Worm (Caenorhabditis elegans) whole organism, L1 larva: ENCODE data around the gene F53F4.18.

Experiments
- aha-1 ChIP-seq: fragments of 150-350 bp; optimal IDR thresholded peaks from 2 replicates; lab custom pipeline; 2014; ENCODE audit warnings: missing biosample characterization, missing genetic modification characterization
- aly-2 ChIP-seq: fragments of 150-350 bp; optimal IDR thresholded peaks from 2 replicates; lab custom pipeline; 2014; ENCODE audit warnings: missing biosample characterization, missing genetic modification characterization
- blmp-1 ChIP-seq: fragments of 150-350 bp; optimal IDR thresholded peaks from 2 replicates; lab custom pipeline; 2014; ENCODE audit warnings: missing biosample characterization, missing genetic modification characterization
- ceh-88 ChIP-seq: fragments of 200-800 bp; sonication (Bioruptor generic); IDR thresholded peaks from 2 replicates; pipeline ENCODE4 v1.3.6; 2022; ENCODE audit warnings: missing genetic modification characterization, missing compliant biosample characterization
- ces-1 ChIP-seq: fragments of 150-350 bp; optimal IDR thresholded peaks from 2 replicates; lab custom pipeline; 2014; ENCODE audit warnings: missing biosample characterization, missing genetic modification reagents, missing genetic modification characterization
- efl-1 ChIP-seq, 4 experiments: fragments of 150-350 bp; optimal IDR thresholded peaks in 3 of 4; peaks in 1 of 4; 1 replicate in 1 of 4; 2 replicates in 3 of 4; lab custom pipeline; 2014; ENCODE audit warnings: missing biosample characterization in 2 of 4, missing genetic modification characterization in 2 of 4, missing genetic modification reagents in 2 of 4
- efl-3 ChIP-seq: fragments of 200-800 bp; sonication (Bioruptor generic); optimal IDR thresholded peaks from 2 replicates; lab custom pipeline; 2018; ENCODE audit warnings: mild to moderate bottlenecking, missing genetic modification characterization, missing compliant biosample characterization
- elt-2 ChIP-seq: sonication (generic microtip); optimal IDR thresholded peaks from 2 replicates; lab custom pipeline; 2016; ENCODE audit warnings: missing genetic modification characterization, mild to moderate bottlenecking, inconsistent platforms, missing compliant biosample characterization, missing genetic modification reagents
- elt-3 ChIP-seq, 6 experiments: fragments of 150-350 bp in 1 of 6; sonication (generic microtip); optimal IDR thresholded peaks; 2 replicates each; lab custom pipeline; 2017 to 2018; ENCODE audit warnings: missing biosample characterization in 6 of 6, missing genetic modification characterization in 6 of 6, inconsistent platforms in 1 of 6
- fkh-8 ChIP-seq: sonication (generic microtip); optimal IDR thresholded peaks from 2 replicates; lab custom pipeline; 2016; ENCODE audit warnings: mild to moderate bottlenecking, missing genetic modification characterization, missing compliant biosample characterization
- hlh-4 ChIP-seq: sonication (generic microtip); optimal IDR thresholded peaks from 2 replicates; lab custom pipeline; 2016; ENCODE audit warnings: mild to moderate bottlenecking, missing genetic modification characterization, missing compliant biosample characterization
- lin-13 ChIP-seq: fragments of 150-350 bp; optimal IDR thresholded peaks from 2 replicates; lab custom pipeline; 2014; ENCODE audit warnings: missing biosample characterization, missing genetic modification reagents, missing genetic modification characterization
- lin-14 ChIP-seq: fragments of 200-800 bp; sonication (Bioruptor generic); optimal IDR thresholded peaks from 2 replicates; lab custom pipeline; 2018; ENCODE audit warnings: mild to moderate bottlenecking, missing genetic modification characterization, moderate library complexity, missing compliant biosample characterization
- lin-15B ChIP-seq: fragments of 150-350 bp; sonication (generic microtip); optimal IDR thresholded peaks from 3 replicates; lab custom pipeline; 2014; ENCODE audit warnings: missing biosample characterization, missing genetic modification characterization
- lin-35 ChIP-seq, 2 experiments: fragments of 150-350 bp; optimal IDR thresholded peaks; 2 replicates each; lab custom pipeline; 2014; ENCODE audit warnings: missing biosample characterization in 2 of 2, missing genetic modification characterization in 2 of 2, missing genetic modification reagents in 2 of 2
- lin-39 ChIP-seq: fragments of 150-350 bp; optimal IDR thresholded peaks from 2 replicates; lab custom pipeline; 2014; ENCODE audit warnings: missing biosample characterization, missing genetic modification reagents, missing genetic modification characterization
- lsy-2 ChIP-seq, 2 experiments: fragments of 150-350 bp; optimal IDR thresholded peaks; 2 replicates each; lab custom pipeline; 2014; ENCODE audit warnings: missing biosample characterization in 2 of 2, missing genetic modification characterization in 2 of 2
- mdl-1 ChIP-seq, 2 experiments: fragments of 150-350 bp; optimal IDR thresholded peaks; 2 replicates each; lab custom pipeline; 2014 to 2017; ENCODE audit warnings: missing biosample characterization in 2 of 2, missing genetic modification characterization in 2 of 2, inconsistent platforms in 1 of 2
- nhr-11 ChIP-seq: fragments of 150-350 bp; optimal IDR thresholded peaks from 2 replicates; lab custom pipeline; 2014; ENCODE audit warnings: missing biosample characterization, missing genetic modification characterization
- nhr-19 ChIP-seq: fragments of 200-800 bp; sonication (Bioruptor generic); conservative IDR thresholded peaks from 2 replicates; pipeline ENCODE4 v1.3.6; 2022; ENCODE audit warnings: missing genetic modification characterization, missing compliant biosample characterization
- nhr-20 ChIP-seq: sonication (generic microtip); optimal IDR thresholded peaks from 2 replicates; lab custom pipeline; 2016; ENCODE audit warnings: mild to moderate bottlenecking, missing genetic modification characterization, missing compliant biosample characterization
- nhr-237 ChIP-seq: fragments of 150-350 bp; optimal IDR thresholded peaks from 2 replicates; lab custom pipeline; 2014; ENCODE audit warnings: missing biosample characterization, missing genetic modification characterization
- nhr-47 ChIP-seq: sonication (generic microtip); optimal IDR thresholded peaks from 2 replicates; lab custom pipeline; 2016; ENCODE audit warnings: mild to moderate bottlenecking, missing genetic modification characterization, moderate library complexity, missing compliant biosample characterization
- nhr-71 ChIP-seq: sonication (generic microtip); optimal IDR thresholded peaks from 2 replicates; lab custom pipeline; 2016; ENCODE audit warnings: mild to moderate bottlenecking, missing genetic modification characterization, moderate library complexity, missing compliant biosample characterization
- nhr-76 ChIP-seq: sonication (generic microtip); optimal IDR thresholded peaks from 2 replicates; lab custom pipeline; 2017; ENCODE audit warnings: missing biosample characterization, missing genetic modification characterization
- nhr-84 ChIP-seq: sonication (generic microtip); optimal IDR thresholded peaks from 2 replicates; lab custom pipeline; 2017; ENCODE audit warnings: missing biosample characterization, missing genetic modification characterization
- nhr-85 ChIP-seq: sonication (generic microtip); peaks from one replicate; lab custom pipeline; 2016; ENCODE audit warnings: missing genetic modification characterization, inconsistent platforms, missing compliant biosample characterization
- nhr-90 ChIP-seq: sonication (generic microtip); optimal IDR thresholded peaks from 2 replicates; lab custom pipeline; 2016; ENCODE audit warnings: mild to moderate bottlenecking, missing genetic modification characterization, missing compliant biosample characterization; ENCODE audit not compliant: poor library complexity
- pax-3 ChIP-seq: fragments of 200-800 bp; sonication (Bioruptor generic); optimal IDR thresholded peaks from 2 replicates; lab custom pipeline; 2018; ENCODE audit warnings: mild to moderate bottlenecking, missing genetic modification characterization, moderate library complexity, missing compliant biosample characterization
- snu-23 ChIP-seq: sonication (generic microtip); optimal IDR thresholded peaks from 2 replicates; lab custom pipeline; 2016; ENCODE audit warnings: missing genetic modification characterization, missing compliant biosample characterization
- swsn-7 ChIP-seq: sonication (generic microtip); optimal IDR thresholded peaks from 2 replicates; lab custom pipeline; 2016; ENCODE audit warnings: missing genetic modification characterization, missing compliant biosample characterization
- tbx-2 ChIP-seq: sonication (generic microtip); optimal IDR thresholded peaks from 2 replicates; lab custom pipeline; 2016; ENCODE audit warnings: missing genetic modification characterization, missing compliant biosample characterization
- tlp-1 ChIP-seq: fragments of 150-350 bp; optimal IDR thresholded peaks from 2 replicates; lab custom pipeline; 2014; ENCODE audit warnings: missing biosample characterization, missing genetic modification characterization
- unc-86 ChIP-seq: sonication (generic microtip); optimal IDR thresholded peaks from 2 replicates; lab custom pipeline; 2016; ENCODE audit warnings: missing genetic modification characterization, missing compliant biosample characterization
- vab-15 ChIP-seq: sonication (generic microtip); optimal IDR thresholded peaks from 2 replicates; lab custom pipeline; 2017; ENCODE audit warnings: missing genotype, mild to moderate bottlenecking, missing genetic modification characterization, missing compliant biosample characterization
- xbp-1 ChIP-seq: sonication (generic microtip); optimal IDR thresholded peaks from 2 replicates; lab custom pipeline; 2016; ENCODE audit warnings: missing genetic modification characterization, missing compliant biosample characterization
- zag-1 ChIP-seq: fragments of 150-350 bp; optimal IDR thresholded peaks from 2 replicates; lab custom pipeline; 2014; ENCODE audit warnings: missing biosample characterization, missing genetic modification characterization
- ztf-11 ChIP-seq, 2 experiments: sonication (generic microtip); optimal IDR thresholded peaks; 2 replicates each; lab custom pipeline; 2016 to 2017; ENCODE audit warnings: missing genetic modification characterization in 2 of 2, missing biosample characterization in 1 of 2, missing compliant biosample characterization in 1 of 2
- ztf-4 ChIP-seq: fragments of 150-350 bp; optimal IDR thresholded peaks from 2 replicates; lab custom pipeline; 2014; ENCODE audit warnings: missing biosample characterization, missing genetic modification characterization

The F53F4.18 gene

DNA sequence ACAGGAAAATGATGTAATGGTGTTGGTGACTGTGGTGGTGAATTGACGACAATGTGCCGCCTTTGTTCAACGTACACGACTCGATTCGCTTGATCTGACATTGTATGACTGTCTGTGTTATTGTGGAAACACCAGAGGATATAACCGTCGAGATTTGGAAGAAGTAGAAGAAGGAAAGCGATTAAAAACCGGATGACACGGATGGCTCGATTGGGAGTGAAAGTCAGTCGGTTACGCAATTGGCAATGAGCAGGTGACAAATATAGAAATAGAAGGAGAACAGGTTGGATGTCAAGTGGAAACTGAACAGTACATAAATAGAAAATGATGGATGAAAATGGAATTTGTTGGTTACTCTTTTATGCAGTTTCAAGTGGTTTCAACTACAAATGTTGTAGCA, 11.0 kb downstream of the F53F4.18 start, which contains the start of gene rdy-2:
rdy-2 (minus strand) TSS at position 101 of the 400 bp plus-strand sequence.
- TF ChIP-seq ztf-4 (no peak), blmp-1 (tag; lab: Kevin White, UChicago) (peak; percentile 10), efl-1 (optimal IDR thresholded peaks at IDR 0.05; lab: Kevin White, UChicago) (no peak), efl-1 (GFP tag; optimal IDR thresholded peaks at IDR 0.05 in 1 of 2; lab: Kevin White, UChicago) (peak in 1 of 2 experiments; percentile 53)

- TF ChIP-seq blmp-1 (tag; lab: Kevin White, UChicago) (peak; percentile 23), nhr-47 (tag; lab: Kevin White, UChicago) (no peak)
- TF ChIP-seq, all 84 proteins: peak for 1
These were observed 16.8 kb downstream of the F53F4.18 start, which contains the start of gene fmo-4 for ce11 chrV:13606651-13607242. fmo-4 (minus strand) TSS chrV:13606701.

DNA sequence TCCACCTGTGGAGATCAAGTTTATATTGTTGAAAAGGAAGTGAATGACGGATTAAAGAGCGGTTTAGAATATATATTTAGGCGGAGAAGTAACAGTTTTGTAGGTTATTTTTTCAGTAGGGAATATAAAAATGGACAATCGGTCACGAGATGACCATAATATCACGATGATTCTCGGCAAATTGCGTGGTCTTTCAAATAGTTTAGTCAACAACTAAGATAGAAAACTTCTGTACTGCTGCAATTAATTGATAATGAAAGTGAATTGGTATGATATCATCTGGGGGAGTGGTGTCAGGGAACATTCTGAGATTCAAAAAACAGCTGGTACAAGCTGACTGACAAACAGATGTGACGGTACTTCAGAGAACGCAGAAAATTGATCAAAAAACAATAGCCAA, 18.6 kb downstream of the F53F4.18 start:
- TF ChIP-seq ztf-11 (tag; optimal IDR thresholded peaks at IDR 0.05; lab: Kevin White, UChicago) = no peak
- no peak for TF ChIP-seq mdl-1 (tag; optimal IDR thresholded peaks at IDR 0.05; lab: Kevin White, UChicago)
- TF ChIP-seq snu-23 (GFP tag; lab: Kevin White, UChicago) = peak; percentile 46
- TF ChIP-seq unc-86 (tag; lab: Kevin White, UChicago) = no peak
- TF ChIP-seq swsn-7 = no peak
- TF ChIP-seq xbp-1 (tag; lab: Kevin White, UChicago) = no peak
- no peak for TF ChIP-seq ces-1 (GFP tag; lab: Kevin White, UChicago)
- no peak for TF ChIP-seq lin-14 (GFP tag; lab: Kevin White, UChicago)
- peak in 1 of 2 experiments; percentile 42 for TF ChIP-seq lin-35 (GFP tag; optimal IDR thresholded peaks at IDR 0.05; lab: Kevin White, UChicago)
- peak; percentile 92 for TF ChIP-seq nhr-85 (tag; lab: Kevin White, UChicago)
- no peak for TF ChIP-seq pax-3 (tag; lab: Kevin White, UChicago)
- TF ChIP-seq nhr-19 (GFP tag; lab: Robert Waterston, UW) = peak; percentile 20; the same call in 1 of the 2 replicates
- TF ChIP-seq tlp-1 (tag; lab: Kevin White, UChicago) = no peak
- no peak for TF ChIP-seq nhr-76 (tag; lab: Kevin White, UChicago)
- peak; percentile 33 for TF ChIP-seq tbx-2 (tag; lab: Kevin White, UChicago)
- TF ChIP-seq lin-13 (GFP tag; lab: Kevin White, UChicago) = no peak
- no peak for TF ChIP-seq zag-1 (tag; lab: Kevin White, UChicago)
- peak; percentile 15 for TF ChIP-seq nhr-90
- TF ChIP-seq nhr-71 (tag; lab: Kevin White, UChicago) = peak; percentile 44
- no peak for TF ChIP-seq hlh-4 (tag; lab: Kevin White, UChicago)
- TF ChIP-seq nhr-84 = no peak
- no peak for TF ChIP-seq lin-39 (tag; lab: Kevin White, UChicago)
- TF ChIP-seq blmp-1 (tag; lab: Kevin White, UChicago) = peak; percentile 81
- TF ChIP-seq fkh-8 (tag; lab: Kevin White, UChicago) = no peak
- TF ChIP-seq efl-3 (GFP tag; lab: Kevin White, UChicago) = no peak
- no peak for TF ChIP-seq elt-2
- peak; percentile 45 for TF ChIP-seq vab-15
- TF ChIP-seq nhr-20 (tag; lab: Kevin White, UChicago) = peak; percentile 62
- no peak for TF ChIP-seq nhr-11
- no peak for TF ChIP-seq lsy-2 (tag; optimal IDR thresholded peaks at IDR 0.05; lab: Kevin White, UChicago)
- TF ChIP-seq nhr-237 = no peak
- no peak for TF ChIP-seq ceh-88 (GFP tag; lab: Robert Waterston, UW)
- no peak for TF ChIP-seq aha-1 (tag; lab: Kevin White, UChicago)
- TF ChIP-seq aly-2 = no peak
- no peak for TF ChIP-seq lin-15B (tag; lab: Kevin White, UChicago)
- TF ChIP-seq elt-3 (tag; optimal IDR thresholded peaks at IDR 0.05; lab: Kevin White, UChicago) = peak in 2 of 6 experiments; percentile 35 to 82
